Fruit fly (Drosophila melanogaster) whole organism, embryonic: ENCODE results near the gene Galphai.
A peak's percentile ranks its signal among the peaks of the same experiment; 100 is the strongest.

Experiments used
- C15 ChIP-seq: fragments of 200-800 bp; sonication (Bioruptor generic); IDR thresholded peaks from 3 replicates; pipeline ENCODE4 v1.3.6; 2022; ENCODE audit warnings: missing biosample characterization, missing genetic modification characterization
- CG10209 ChIP-seq: fragments of 200-800 bp; sonication (Bioruptor generic); optimal IDR thresholded peaks from 3 replicates; lab custom pipeline; 2017; ENCODE audit warnings: missing biosample characterization, mild to moderate bottlenecking, missing genetic modification characterization, missing genetic modification reagents
- CG10431 ChIP-seq: fragments of 200-800 bp; sonication (Bioruptor generic); optimal IDR thresholded peaks from 3 replicates; lab custom pipeline; 2018; ENCODE audit warnings: missing biosample characterization, mild to moderate bottlenecking, missing genetic modification characterization
- CG12104 ChIP-seq: fragments of 200-800 bp; sonication (Bioruptor generic); optimal IDR thresholded peaks from 3 replicates; lab custom pipeline; 2016; ENCODE audit warnings: missing biosample characterization, missing genetic modification characterization
- CG12299 ChIP-seq: fragments of 200-800 bp; sonication (Bioruptor generic); optimal IDR thresholded peaks from 2 replicates; lab custom pipeline; 2018; ENCODE audit warnings: missing biosample characterization, mild to moderate bottlenecking, missing genetic modification characterization
- CG14710 ChIP-seq: fragments of 200-800 bp; sonication (Bioruptor generic); optimal IDR thresholded peaks from 3 replicates; lab custom pipeline; 2019; ENCODE audit warnings: missing biosample characterization, mild to moderate bottlenecking, missing genetic modification characterization, moderate library complexity
- CG1603 ChIP-seq: fragments of 200-800 bp; sonication (Bioruptor generic); optimal IDR thresholded peaks from 2 replicates; lab custom pipeline; 2019; ENCODE audit warnings: missing biosample characterization, mild to moderate bottlenecking, missing genetic modification characterization, moderate library complexity
- CG1647 ChIP-seq: fragments of 200-800 bp; sonication (Bioruptor generic); optimal IDR thresholded peaks from 3 replicates; lab custom pipeline; 2016; ENCODE audit warnings: missing biosample characterization, missing genetic modification characterization
- CG16863 ChIP-seq: fragments of 200-800 bp; sonication (Bioruptor generic); optimal IDR thresholded peaks from 3 replicates; lab custom pipeline; 2016; ENCODE audit warnings: missing biosample characterization, missing genetic modification characterization
- CG17612 ChIP-seq: fragments of 200-800 bp; sonication (Bioruptor generic); IDR thresholded peaks from 2 replicates; pipeline ENCODE4 v1.3.6; 2022; ENCODE audit warnings: missing biosample characterization, missing genetic modification characterization
- CG17829 ChIP-seq: fragments of 200-800 bp; optimal IDR thresholded peaks from 2 replicates; lab custom pipeline; 2019; ENCODE audit warnings: missing biosample characterization, mild to moderate bottlenecking, missing genetic modification characterization, moderate library complexity
- CG32772 ChIP-seq: fragments of 200-800 bp; sonication (Bioruptor generic); IDR thresholded peaks from 2 replicates; pipeline ENCODE4 v1.3.6; 2022; ENCODE audit warnings: missing biosample characterization, missing genetic modification characterization
- CG4328 ChIP-seq: fragments of 200-800 bp; sonication (Bioruptor generic); optimal IDR thresholded peaks from 3 replicates; lab custom pipeline; 2017; ENCODE audit warnings: missing biosample characterization, missing genetic modification reagents, missing genetic modification characterization
- CG4424 ChIP-seq: fragments of 200-800 bp; sonication (Bioruptor generic); optimal IDR thresholded peaks from 3 replicates; lab custom pipeline; 2016; ENCODE audit warnings: missing biosample characterization, missing genetic modification characterization
- CG7928 ChIP-seq: fragments of 200-800 bp; sonication (Bioruptor generic); optimal IDR thresholded peaks from 2 replicates; lab custom pipeline; 2017; ENCODE audit warnings: missing biosample characterization, mild to moderate bottlenecking, missing genetic modification characterization
- CG9876 ChIP-seq: fragments of 200-800 bp; sonication (Bioruptor generic); optimal IDR thresholded peaks from 2 replicates; lab custom pipeline; 2016; ENCODE audit warnings: missing biosample characterization, missing genetic modification characterization
- CoRest ChIP-seq: fragments of 200-800 bp; sonication (Bioruptor generic); optimal IDR thresholded peaks from 3 replicates; lab custom pipeline; 2018; ENCODE audit warnings: missing biosample characterization, mild to moderate bottlenecking, missing genetic modification characterization, moderate library complexity
- D ChIP-seq, 2 experiments: fragments of 200-800 bp in 1 of 2; fragments of >200 bp in 1 of 2; sonication (Bioruptor generic) in 1 of 2; optimal IDR thresholded peaks; 2 replicates in 1 of 2; 3 replicates in 1 of 2; lab custom pipeline; 2017; ENCODE audit warnings: mild to moderate bottlenecking in 1 of 2, missing biosample characterization in 1 of 2, missing genetic modification characterization in 1 of 2, missing genetic modification reagents in 1 of 2
- Deaf1 ChIP-seq: fragments of 200-800 bp; optimal IDR thresholded peaks from 3 replicates; lab custom pipeline; 2019; ENCODE audit warnings: missing biosample characterization, mild to moderate bottlenecking, missing genetic modification characterization, moderate library complexity
- Dp ChIP-seq: fragments of 200-800 bp; sonication (Bioruptor generic); optimal IDR thresholded peaks from 2 replicates; lab custom pipeline; 2018; ENCODE audit warnings: missing biosample characterization, mild to moderate bottlenecking, missing genetic modification characterization, moderate library complexity
- Drgx ChIP-seq: fragments of 200-800 bp; sonication (Bioruptor generic); IDR thresholded peaks from 2 replicates; pipeline ENCODE4 v1.3.6; 2022; ENCODE audit warnings: missing biosample characterization, missing genetic modification characterization
- Elba2 ChIP-seq: fragments of 200-800 bp; sonication (Bioruptor generic); optimal IDR thresholded peaks from 3 replicates; lab custom pipeline; 2016; ENCODE audit warnings: missing biosample characterization, missing genetic modification characterization
- HHEX ChIP-seq: fragments of 200-800 bp; sonication (Bioruptor generic); optimal IDR thresholded peaks from 3 replicates; lab custom pipeline; 2017; ENCODE audit warnings: missing biosample characterization, mild to moderate bottlenecking, missing genetic modification characterization, missing genetic modification reagents
- Hr3 ChIP-seq: fragments of 200-800 bp; sonication (Bioruptor generic); optimal IDR thresholded peaks from 3 replicates; lab custom pipeline; 2016; ENCODE audit warnings: missing biosample characterization, missing genetic modification characterization
- Mad ChIP-seq: fragments of 200-800 bp; sonication (Bioruptor generic); optimal IDR thresholded peaks from 2 replicates; lab custom pipeline; 2016; ENCODE audit warnings: missing biosample characterization, missing genetic modification characterization
- Nf-YB ChIP-seq: fragments of 200-800 bp; sonication (Bioruptor generic); optimal IDR thresholded peaks from 3 replicates; lab custom pipeline; 2019; ENCODE audit warnings: missing biosample characterization, mild to moderate bottlenecking, missing genetic modification characterization, moderate library complexity
- Pdp1 ChIP-seq, 2 experiments: fragments of 200-800 bp; sonication (Bioruptor generic); optimal IDR thresholded peaks; 3 replicates each; lab custom pipeline; 2016; ENCODE audit warnings: missing biosample characterization in 2 of 2, missing genetic modification characterization in 2 of 2, mild to moderate bottlenecking in 1 of 2, moderate library complexity in 1 of 2
- Ravus ChIP-seq: fragments of 200-800 bp; sonication (Bioruptor generic); IDR thresholded peaks from 2 replicates; pipeline ENCODE4 v1.3.6; 2022; ENCODE audit warnings: missing biosample characterization, missing genetic modification characterization
- Sry-β ChIP-seq: fragments of 200-800 bp; sonication (Bioruptor generic); optimal IDR thresholded peaks from 2 replicates; lab custom pipeline; 2018; ENCODE audit warnings: missing biosample characterization, mild to moderate bottlenecking, missing genetic modification characterization, moderate library complexity
- ac ChIP-seq: fragments of 200-800 bp; sonication (Bioruptor generic); optimal IDR thresholded peaks from 3 replicates; lab custom pipeline; 2017; ENCODE audit warnings: missing biosample characterization, mild to moderate bottlenecking, missing genetic modification characterization
- crp ChIP-seq, 2 experiments: fragments of 200-800 bp; sonication (Bioruptor generic); optimal IDR thresholded peaks; 2 replicates in 1 of 2; 3 replicates in 1 of 2; lab custom pipeline; 2017; ENCODE audit warnings: missing biosample characterization in 2 of 2, missing genetic modification characterization in 2 of 2, mild to moderate bottlenecking in 1 of 2, moderate library complexity in 1 of 2
- dati ChIP-seq: fragments of 200-800 bp; sonication (Bioruptor generic); IDR thresholded peaks from 2 replicates; pipeline ENCODE4 v1.3.6; 2022; ENCODE audit warnings: missing biosample characterization, missing genetic modification characterization
- eve ChIP-seq, 2 experiments: fragments of >200 bp; optimal IDR thresholded peaks; 2 replicates each; lab custom pipeline; 2017; ENCODE audit warnings: missing biosample characterization in 2 of 2, missing genetic modification characterization in 2 of 2
- gcm2 ChIP-seq: fragments of 200-800 bp; sonication (Bioruptor generic); optimal IDR thresholded peaks from 2 replicates; lab custom pipeline; 2016; ENCODE audit warnings: missing biosample characterization, missing genetic modification characterization
- hkb ChIP-seq, 2 experiments: fragments of 200-800 bp in 1 of 2; fragments of >200 bp in 1 of 2; sonication (Bioruptor generic) in 1 of 2; IDR thresholded peaks in 1 of 2; optimal IDR thresholded peaks in 1 of 2; 2 replicates each; pipeline versions ENCODE4 v1.3.6 to Lab custom; 2017 to 2022; ENCODE audit warnings: missing biosample characterization in 1 of 2, missing genetic modification characterization in 1 of 2
- hth ChIP-seq: fragments of >200 bp; optimal IDR thresholded peaks from 2 replicates; lab custom pipeline; 2017; ENCODE audit warnings: inconsistent platforms
- kay ChIP-seq: fragments of 200-800 bp; sonication (Bioruptor generic); optimal IDR thresholded peaks from 2 replicates; lab custom pipeline; 2016; ENCODE audit warnings: missing biosample characterization, missing genetic modification characterization
- kni ChIP-seq: fragments of 200-800 bp; sonication (Bioruptor generic); optimal IDR thresholded peaks from 3 replicates; lab custom pipeline; 2017; ENCODE audit warnings: mild to moderate bottlenecking, missing biosample characterization, missing genetic modification reagents, missing genetic modification characterization
- knrl ChIP-seq: fragments of 200-800 bp; sonication (Bioruptor generic); IDR thresholded peaks from 3 replicates; pipeline ENCODE4 v1.3.6; 2022; ENCODE audit warnings: missing biosample characterization, missing genetic modification characterization; ENCODE audit not compliant: partially characterized antibody
- lbe ChIP-seq: fragments of 200-800 bp; sonication (Bioruptor generic); optimal IDR thresholded peaks from 2 replicates; lab custom pipeline; 2016; ENCODE audit warnings: missing biosample characterization, mild to moderate bottlenecking, missing genetic modification characterization
- lmd ChIP-seq: fragments of 200-800 bp; sonication (Bioruptor generic); IDR thresholded peaks from 2 replicates; pipeline ENCODE4 v1.3.6; 2022; ENCODE audit warnings: missing biosample characterization, missing genetic modification characterization
- psq ChIP-seq: fragments of 200-800 bp; sonication (Bioruptor generic); optimal IDR thresholded peaks from 2 replicates; lab custom pipeline; 2017; ENCODE audit warnings: missing biosample characterization, missing genetic modification characterization
- sd ChIP-seq: fragments of 200-800 bp; sonication (Bioruptor generic); optimal IDR thresholded peaks from 3 replicates; lab custom pipeline; 2018; ENCODE audit warnings: missing biosample characterization, mild to moderate bottlenecking, missing genetic modification characterization, moderate library complexity
- sima ChIP-seq: fragments of 200-800 bp; sonication (Bioruptor generic); optimal IDR thresholded peaks from 2 replicates; lab custom pipeline; 2016; ENCODE audit warnings: missing biosample characterization, missing genetic modification characterization
- wdn ChIP-seq: fragments of 200-800 bp; sonication (Bioruptor generic); IDR thresholded peaks from 2 replicates; pipeline ENCODE4 v1.3.6; 2022; ENCODE audit warnings: missing biosample characterization, missing genetic modification characterization
- zen2 ChIP-seq: fragments of 200-800 bp; sonication (Bioruptor generic); IDR thresholded peaks from 3 replicates; pipeline ENCODE4 v1.3.6; 2022; ENCODE audit warnings: missing biosample characterization, missing genetic modification characterization; ENCODE audit not compliant: partially characterized antibody

Gene Galphai

DNA sequence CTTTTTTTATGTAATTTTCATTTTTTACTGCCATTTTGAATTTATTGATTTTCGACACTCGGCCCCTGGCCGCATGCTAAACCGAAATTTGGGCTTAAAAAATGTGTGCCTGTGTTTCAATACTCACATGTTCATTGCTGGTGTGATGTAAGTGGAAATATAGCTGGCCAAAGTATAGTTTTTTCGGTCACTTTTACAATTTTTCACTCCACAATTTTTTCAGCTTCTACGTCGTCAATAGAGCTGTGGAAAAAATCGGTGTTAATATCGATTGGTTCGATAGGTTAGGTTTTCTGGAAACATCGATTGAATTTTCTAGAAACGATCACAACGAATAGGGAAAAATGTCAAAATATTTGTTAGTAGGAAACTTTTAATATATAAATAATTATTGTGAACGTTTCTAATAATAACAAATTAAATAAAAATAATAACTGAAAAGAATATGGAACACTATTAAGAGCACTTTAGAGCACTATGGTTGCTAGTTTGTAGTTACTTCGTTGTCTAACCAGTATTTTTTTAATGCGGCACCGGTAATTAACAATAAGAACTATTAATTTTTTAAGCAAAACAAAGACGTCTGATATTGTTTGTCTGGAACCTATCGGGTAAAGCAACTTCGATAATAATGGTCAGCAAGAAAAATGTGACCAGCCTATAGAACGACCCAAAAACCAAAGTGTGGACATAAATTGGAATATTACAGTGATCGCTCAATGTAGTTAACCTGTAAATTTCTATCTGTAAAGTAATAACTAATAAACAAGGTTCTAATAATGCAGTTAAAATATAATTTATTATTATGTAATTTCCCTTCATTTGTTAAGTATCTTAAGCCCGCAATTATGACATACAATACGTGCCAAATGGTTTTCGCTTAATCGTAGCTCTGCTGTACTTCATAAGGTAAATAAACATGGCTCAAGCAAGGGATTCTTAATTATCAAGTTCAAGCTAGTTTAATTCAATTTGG lies 24.3 kb downstream of the Galphai start, which contains the start of the genes CG10077 and CG9948 (continued):
- TF ChIP-seq Pdp1 (GFP tag; optimal IDR thresholded peaks at IDR 0.05; lab: Kevin White, UChicago) (peak; percentile 75 to 76), Deaf1 (tag; lab: Kevin White, UChicago) (peak; percentile 65), HHEX (peak; percentile 87), Hr3 (GFP tag; lab: Kevin White, UChicago) (peak; percentile 89), Dp (GFP tag; lab: Kevin White, UChicago) (peak; percentile 11), lbe (GFP tag; lab: Kevin White, UChicago) (peak; percentile 89), kay (peak; percentile 47), Mad (GFP tag; lab: Kevin White, UChicago) (peak; percentile 56), C15 (GFP tag; lab: Robert Waterston, UW) (peak; percentile 61; the same call in 1 of the 3 replicates), D (optimal IDR thresholded peaks at IDR 0.05; lab: Kevin White, UChicago) (no peak), D (GFP tag; optimal IDR thresholded peaks at IDR 0.05; lab: Kevin White, UChicago) (peak; percentile 76), CG1647 (GFP tag; lab: Kevin White, UChicago) (peak; percentile 39), dati (GFP tag; lab: Robert Waterston, UW) (peak; percentile 71), wdn (GFP tag; lab: Robert Waterston, UW) (peak; percentile 86), hkb (optimal IDR thresholded peaks at IDR 0.05; lab: Kevin White, UChicago) (no peak), hkb (GFP tag; IDR thresholded peaks at IDR 0.05; lab: Robert Waterston, UW) (peak; percentile 92), ac (peak; percentile 28), kni (GFP tag; lab: Kevin White, UChicago) (peak; percentile 64), Ravus (peak; percentile 80), CG17612 (GFP tag; lab: Robert Waterston, UW) (peak; percentile 79), psq (GFP tag; lab: Kevin White, UChicago) (peak; percentile 8), crp (GFP tag; optimal IDR thresholded peaks at IDR 0.05; lab: Kevin White, UChicago) (peak in 1 of 2 experiments; percentile 50), CG10209 (GFP tag; lab: Kevin White, UChicago) (peak; percentile 82), sima (GFP tag; lab: Kevin White, UChicago) (no peak), CG17829 (peak; percentile 90), lmd (GFP tag; lab: Robert Waterston, UW) (peak; percentile 93), gcm2 (GFP tag; lab: Kevin White, UChicago) (peak; percentile 4), CoRest (peak; percentile 91), CG32772 (GFP tag; lab: Robert Waterston, UW) (peak; percentile 81), CG1603 (tag; lab: Kevin White, UChicago) (peak; percentile 90), zen2 (GFP tag; lab: Robert Waterston, UW) (no peak; the same call in 2 of the 3 replicates), CG12299 (tag; lab: Kevin White, UChicago) (peak; percentile 86), Nf-YB (GFP tag; lab: Kevin White, UChicago) (peak; percentile 71), CG9876 (GFP tag; lab: Kevin White, UChicago) (no peak), CG14710 (tag; lab: Kevin White, UChicago) (peak; percentile 89), CG10431 (GFP tag; lab: Kevin White, UChicago) (peak; percentile 69), knrl (GFP tag; lab: Robert Waterston, UW) (peak; percentile 75; the same call in 2 of the 3 replicates), eve (GFP tag; optimal IDR thresholded peaks at IDR 0.05; lab: Kevin White, UChicago) (no peak), CG4424 (GFP tag; lab: Kevin White, UChicago) (peak; percentile 89), CG7928 (GFP tag; lab: Kevin White, UChicago) (peak; percentile 37), sd (peak; percentile 98), Elba2 (GFP tag; lab: Kevin White, UChicago) (peak; percentile 67), CG16863 (GFP tag; lab: Kevin White, UChicago) (peak; percentile 65), hth (lab: Kevin White, UChicago) (no peak), Drgx (GFP tag; lab: Robert Waterston, UW) (peak; percentile 83), Sry-β (peak; percentile 3), CG12104 (GFP tag; lab: Kevin White, UChicago) (peak; percentile 69), CG4328 (GFP tag; lab: Kevin White, UChicago) (peak; percentile 81)
